Worm (Caenorhabditis elegans) whole organism, L4/young adult: ENCODE data around the gene ZC302.3.

Experiments
- W03F9.2 ChIP-seq: fragments of 150-350 bp; optimal IDR thresholded peaks from 2 replicates; lab custom pipeline; 2014; ENCODE audit warnings: missing biosample characterization, missing genetic modification characterization
- dao-5 ChIP-seq: sonication (generic microtip); optimal IDR thresholded peaks from 2 replicates; lab custom pipeline; 2016; ENCODE audit warnings: missing genotype, missing genetic modification characterization, moderate library complexity, missing compliant biosample characterization
- him-1 ChIP-seq: sonication (generic microtip); optimal IDR thresholded peaks from 2 replicates; lab custom pipeline; 2016; ENCODE audit warnings: missing genotype, missing genetic modification reagents, missing genetic modification characterization, missing compliant biosample characterization

ZC302.3 gene

DNA sequence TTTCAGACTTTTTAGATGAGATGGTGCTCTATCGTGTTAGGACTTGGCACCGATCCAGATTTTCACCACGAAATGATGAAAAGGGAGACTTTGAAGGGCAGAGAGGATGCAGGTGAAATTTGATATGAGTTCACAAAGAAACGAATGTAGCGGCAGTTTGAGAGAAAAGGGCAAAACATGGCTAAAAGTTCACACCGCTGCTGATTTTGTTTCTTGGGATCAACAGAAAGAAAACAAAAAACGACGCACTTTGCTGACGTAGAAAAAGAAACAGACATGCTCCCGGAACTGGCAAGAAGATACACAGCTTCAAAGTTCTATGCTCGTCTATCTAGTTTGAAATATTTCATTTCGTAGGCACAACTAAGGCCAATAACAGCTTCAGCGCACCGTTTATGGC, 17.7 kb downstream of the ZC302.3 start:
- TF ChIP-seq W03F9.2 = no peak
- no peak for TF ChIP-seq him-1 (tag; lab: Kevin White, UChicago)
- TF ChIP-seq dao-5 (tag; lab: Kevin White, UChicago) = no peak

DNA sequence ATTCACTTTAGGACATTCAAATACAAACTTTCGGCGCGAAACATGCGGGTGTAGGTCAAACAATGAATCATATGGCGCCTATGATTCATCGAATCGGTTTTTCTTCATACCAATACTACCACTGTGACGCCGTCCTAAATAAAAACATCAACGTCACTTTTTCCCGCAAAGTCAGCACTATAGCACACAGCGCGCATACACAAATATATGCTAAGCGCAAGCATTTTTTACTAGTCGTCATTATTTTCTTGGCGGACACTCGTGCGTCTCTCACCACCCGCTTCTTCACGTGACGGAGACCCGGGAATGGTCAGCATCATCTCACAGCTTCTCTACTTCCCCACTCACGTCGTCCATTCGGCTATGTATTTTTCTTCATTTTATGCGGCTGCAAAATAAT, 18.1 kb downstream of the ZC302.3 start:
- TF ChIP-seq W03F9.2 = no peak
- no peak for TF ChIP-seq dao-5 (tag; lab: Kevin White, UChicago)
- TF ChIP-seq him-1 (tag; lab: Kevin White, UChicago) = no peak

DNA sequence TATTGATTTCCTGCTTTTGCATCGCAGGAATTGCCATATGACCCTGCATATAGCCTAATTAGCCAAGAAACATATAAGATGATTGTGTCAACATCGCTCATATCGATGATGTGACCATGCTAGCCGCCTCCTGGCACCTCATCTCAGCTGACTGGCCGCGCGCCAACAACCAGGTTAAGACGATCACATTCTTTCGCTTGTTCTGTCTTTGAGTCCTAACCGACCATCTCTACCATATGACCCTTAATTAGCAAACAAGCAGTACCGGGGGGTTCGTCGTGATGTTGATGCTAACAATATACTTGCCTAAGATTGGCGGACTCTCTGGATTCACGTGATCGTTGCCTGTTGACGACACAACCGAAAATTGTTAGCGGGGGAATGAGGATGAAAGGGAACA, 18.7 kb downstream of the ZC302.3 start:
- TF ChIP-seq him-1 (tag; lab: Kevin White, UChicago) = no peak
- no peak for TF ChIP-seq W03F9.2
- TF ChIP-seq dao-5 (tag; lab: Kevin White, UChicago) = no peak

DNA sequence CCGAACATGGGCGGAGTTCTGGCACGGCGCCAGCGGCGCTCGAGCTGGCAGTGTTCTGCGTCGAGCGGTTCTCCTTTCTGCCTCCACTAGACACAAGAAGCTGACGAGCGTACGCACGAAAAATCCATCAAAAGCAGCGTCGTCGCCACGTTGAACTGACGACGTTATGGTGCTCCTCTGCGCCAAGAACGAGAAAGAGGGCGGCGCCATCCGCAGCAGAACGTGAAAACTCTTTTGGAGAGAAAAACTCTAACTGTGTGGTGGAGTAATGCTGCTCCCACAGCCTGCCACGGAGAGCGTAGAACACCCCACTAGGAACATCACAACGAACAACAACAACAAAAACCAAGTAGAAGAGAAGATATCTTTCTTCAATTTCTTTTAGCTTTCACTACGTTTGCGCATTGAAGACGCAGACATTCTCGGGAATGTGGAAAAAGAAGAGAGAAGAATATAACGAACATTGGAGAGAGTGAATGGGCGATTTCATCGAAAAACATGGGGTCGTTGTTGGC, 19.3 kb downstream of the ZC302.3 start:
- TF ChIP-seq him-1 (tag; lab: Kevin White, UChicago) = peak; percentile 39
- no peak for TF ChIP-seq dao-5 (tag; lab: Kevin White, UChicago)

DNA sequence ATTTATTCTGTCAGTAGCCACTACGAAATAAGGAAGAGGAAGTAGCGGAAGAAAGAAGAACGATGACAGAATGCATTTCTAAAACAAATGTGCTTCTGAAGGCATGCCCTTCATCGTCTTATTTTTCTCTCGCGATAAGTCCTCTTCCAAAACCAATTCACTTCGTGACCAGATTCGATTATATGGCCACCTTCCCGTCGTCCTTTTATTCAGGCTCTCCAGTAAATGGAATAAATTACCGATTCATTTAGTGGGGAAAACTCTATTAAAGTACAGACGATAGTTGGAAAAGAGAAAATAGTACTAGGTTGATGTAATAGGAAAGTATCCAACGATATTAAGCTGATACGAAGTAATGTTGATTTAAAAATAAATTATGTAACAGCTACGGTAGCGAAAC, 20.0 kb downstream of the ZC302.3 start:
- TF ChIP-seq him-1 (tag; lab: Kevin White, UChicago) = no peak
- TF ChIP-seq W03F9.2 = no peak
- no peak for TF ChIP-seq dao-5 (tag; lab: Kevin White, UChicago)

DNA sequence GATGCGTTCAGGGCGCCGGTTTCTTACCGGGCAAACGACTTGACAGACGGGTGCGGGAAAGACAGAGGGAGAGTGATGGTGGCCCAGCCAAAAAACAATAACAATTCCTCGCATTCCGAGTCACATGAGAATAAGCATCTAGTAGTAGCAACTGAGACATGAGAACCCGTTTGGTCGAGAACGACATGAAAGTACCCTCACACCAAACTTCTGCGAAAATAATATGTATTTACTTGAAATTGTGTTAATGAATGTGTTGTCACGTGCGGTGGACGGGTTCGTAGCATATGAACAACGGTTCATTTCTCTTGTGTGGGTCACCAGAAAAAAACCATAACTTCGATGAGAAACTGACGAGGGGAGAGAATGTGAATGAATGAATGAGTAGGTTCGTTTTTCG, 20.4 kb downstream of the ZC302.3 start:
- TF ChIP-seq dao-5 (tag; lab: Kevin White, UChicago) (no peak), him-1 (tag; lab: Kevin White, UChicago) (no peak), W03F9.2 (no peak)

DNA sequence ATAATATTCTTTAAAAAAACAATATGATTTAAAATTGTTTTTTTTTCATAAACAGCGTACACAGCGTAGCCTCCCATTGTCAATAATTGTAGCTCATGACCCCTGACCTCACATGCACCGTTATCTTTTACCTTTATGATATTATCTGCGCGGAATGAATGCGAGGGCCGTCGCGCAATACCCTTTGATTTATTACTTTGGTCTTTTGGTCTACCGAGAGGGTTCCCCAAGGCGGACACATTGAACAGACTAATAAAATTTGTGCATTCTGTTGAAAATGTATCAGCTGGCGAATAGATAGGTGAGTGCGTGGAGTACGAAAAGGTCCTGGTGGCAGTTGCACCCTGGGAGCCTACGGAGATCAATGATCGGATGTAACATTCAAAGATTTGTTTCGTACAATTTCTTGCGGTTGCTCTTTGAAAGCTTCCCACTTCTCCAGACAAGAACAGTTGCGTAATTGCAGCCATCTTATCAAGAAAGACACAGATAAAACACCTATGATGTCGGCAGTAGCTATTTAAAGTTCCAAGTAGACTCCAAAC, 20.9 kb downstream of the ZC302.3 start:
- no peak for TF ChIP-seq W03F9.2
- no peak for TF ChIP-seq dao-5 (tag; lab: Kevin White, UChicago)
- no peak for TF ChIP-seq him-1 (tag; lab: Kevin White, UChicago)

DNA sequence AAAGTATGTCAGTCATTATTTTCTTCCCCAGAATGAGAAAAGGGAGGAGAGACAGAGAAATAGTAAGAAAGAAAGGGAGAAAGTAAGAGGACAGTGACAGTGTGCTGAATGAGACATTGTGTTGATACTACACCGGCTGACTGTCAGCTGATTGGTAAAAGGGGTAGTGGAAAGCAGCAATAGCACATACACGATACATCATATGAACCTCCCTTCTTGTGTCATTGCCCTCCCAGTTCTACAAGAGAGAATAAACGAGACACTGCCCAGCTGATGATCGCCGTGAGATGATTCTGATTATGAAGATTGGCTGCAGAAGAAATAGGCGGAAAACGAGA, 21.5 kb downstream of the ZC302.3 start:
- TF ChIP-seq dao-5 (tag; lab: Kevin White, UChicago) (no peak), W03F9.2 (peak; percentile 11)

DNA sequence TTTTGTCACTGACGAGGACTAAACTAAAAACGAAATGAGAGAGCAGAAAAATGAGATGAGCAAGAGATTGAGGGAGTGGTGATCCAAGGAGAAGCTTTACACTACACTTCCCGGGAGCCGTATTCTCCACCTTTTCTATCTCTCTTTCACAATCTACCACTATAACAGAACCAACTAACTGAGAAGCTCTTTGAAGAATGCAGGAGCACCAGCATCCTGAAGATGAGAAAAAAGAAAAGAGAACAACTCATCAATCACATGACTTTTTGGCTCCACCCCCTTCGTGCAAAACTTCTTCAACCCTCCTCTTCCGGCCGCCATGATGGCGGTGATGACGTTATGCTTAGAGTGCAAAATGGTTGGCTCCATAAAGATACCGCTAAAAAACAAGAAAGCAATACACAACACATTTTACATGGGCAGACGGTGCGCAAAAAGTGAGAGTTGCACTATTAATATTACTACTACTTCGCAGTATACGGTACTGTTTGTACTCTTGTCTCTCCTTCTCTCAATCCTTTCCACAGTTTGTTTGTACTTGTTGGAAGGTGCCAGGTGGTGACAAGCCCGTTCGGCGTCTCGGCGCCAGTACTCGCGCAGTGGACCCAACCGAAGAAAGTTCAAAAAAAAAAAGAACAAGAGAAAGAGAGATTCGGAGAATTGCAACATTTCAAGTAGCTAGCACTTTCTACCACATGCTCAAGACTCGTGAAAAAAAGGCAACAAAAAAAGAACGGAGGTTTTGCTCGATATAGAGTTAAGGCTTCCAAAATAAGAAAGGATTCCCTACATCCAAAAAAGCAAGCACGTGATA, 22.0 kb downstream of the ZC302.3 start:
- no peak for TF ChIP-seq W03F9.2

DNA sequence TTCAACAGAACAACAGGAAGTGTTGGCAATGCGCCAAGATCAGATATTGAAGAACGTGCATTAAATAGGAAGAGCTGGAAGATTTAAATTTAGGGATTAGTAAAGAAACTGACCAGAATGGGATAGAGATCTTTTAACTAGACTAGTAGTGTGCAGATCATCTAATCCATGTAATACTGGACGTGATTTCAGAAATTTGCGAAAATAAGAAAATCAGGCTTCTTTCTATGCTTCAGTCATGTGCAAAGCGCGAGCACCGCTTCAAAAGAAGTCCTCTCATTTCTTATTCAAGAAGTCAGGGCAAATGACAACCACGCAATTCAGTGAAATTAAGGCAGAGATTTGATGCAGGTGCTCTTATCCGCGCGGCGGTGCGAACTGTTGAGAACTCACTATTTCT, 23.2 kb downstream of the ZC302.3 start:
- no peak for TF ChIP-seq him-1 (tag; lab: Kevin White, UChicago)

DNA sequence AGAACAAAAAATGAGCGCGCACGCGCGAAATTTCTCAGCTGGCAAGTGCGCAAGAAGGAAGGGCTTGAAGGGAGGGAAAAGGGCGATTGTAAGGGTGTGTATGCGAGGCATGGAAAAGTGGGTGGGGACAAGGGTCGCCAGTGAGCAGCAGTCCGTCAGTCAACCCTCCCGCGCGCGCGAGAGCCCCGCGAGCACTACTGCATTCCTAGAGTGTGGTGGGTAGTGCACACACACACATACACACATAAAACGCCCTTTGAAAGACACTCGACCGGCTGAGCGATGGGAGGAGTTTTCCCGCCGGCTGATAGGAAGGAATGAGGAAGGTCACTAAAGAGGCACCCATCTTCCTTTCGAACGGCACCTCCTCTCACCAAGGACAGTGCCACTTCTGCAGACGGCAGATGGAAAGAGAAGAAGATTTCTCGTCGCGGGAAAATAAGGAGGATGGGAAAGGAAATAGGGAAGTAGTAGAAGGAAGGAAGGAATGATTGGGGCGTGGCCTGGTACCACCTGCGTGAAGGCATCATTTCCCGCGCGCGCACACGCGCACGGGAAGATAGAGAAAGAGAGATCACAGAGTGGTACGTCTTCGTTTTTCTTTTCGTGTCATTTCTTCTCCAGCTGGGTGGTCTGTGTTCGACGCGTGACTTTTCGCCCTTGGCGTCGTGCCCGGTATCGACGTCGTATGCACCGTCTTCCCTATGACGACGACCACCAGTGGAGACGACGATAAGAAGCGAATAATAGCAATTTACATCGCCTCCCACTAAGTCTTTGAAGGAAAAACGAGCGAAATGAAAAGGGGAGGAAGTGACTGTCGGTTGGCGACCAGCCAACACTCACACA, 24.2 kb downstream of the ZC302.3 start:
- no peak for TF ChIP-seq W03F9.2
- no peak for TF ChIP-seq dao-5 (tag; lab: Kevin White, UChicago)
- no peak for TF ChIP-seq him-1 (tag; lab: Kevin White, UChicago)

DNA sequence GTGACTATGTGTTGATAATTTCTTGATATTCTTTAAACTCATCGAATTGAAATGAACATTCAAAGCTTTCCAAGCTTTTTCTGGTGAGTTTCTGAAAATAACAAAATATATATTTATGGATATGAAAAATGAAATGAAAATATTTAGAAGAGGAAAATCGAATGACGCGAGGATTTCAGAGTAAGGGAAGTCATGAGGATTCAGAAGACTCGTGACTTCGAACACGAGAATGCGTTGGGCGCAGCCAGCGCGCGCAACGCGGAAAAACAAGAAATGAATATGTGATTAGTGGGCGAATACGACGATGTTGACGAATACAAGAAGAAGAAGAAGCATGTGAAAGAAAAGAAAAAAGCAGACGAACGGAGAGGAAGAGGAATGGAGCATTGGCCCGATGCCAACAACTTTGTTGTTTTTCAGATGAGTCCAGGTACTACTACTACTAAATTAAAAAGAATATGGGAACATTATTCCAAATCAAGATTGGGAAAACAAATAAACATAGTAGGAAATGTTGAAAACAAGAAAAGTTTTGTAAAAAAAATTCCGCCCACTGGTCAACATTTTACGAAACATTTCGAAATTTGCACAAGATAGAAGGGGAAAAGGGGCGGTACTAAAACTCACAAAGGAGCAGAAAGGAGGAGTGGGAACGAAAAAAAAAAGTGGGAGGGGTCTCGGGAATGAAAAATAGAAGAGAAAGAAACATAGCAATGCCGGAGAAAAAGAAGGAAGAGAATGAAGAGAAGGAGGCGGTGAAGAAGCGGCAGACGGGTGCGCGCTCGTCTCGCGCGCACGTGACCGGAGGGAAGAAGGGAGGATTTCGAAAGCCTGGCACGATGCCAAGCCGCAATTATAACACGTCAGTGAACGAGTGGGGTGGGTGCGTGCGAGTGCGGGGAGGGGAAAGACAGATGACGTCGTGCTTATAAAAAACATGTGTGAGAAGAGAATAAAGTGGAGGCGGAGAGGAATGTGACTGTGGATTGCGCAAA, 25.8 kb downstream of the ZC302.3 start:
- no peak for TF ChIP-seq dao-5 (tag; lab: Kevin White, UChicago)
- TF ChIP-seq him-1 (tag; lab: Kevin White, UChicago) = peak; percentile 91
- TF ChIP-seq W03F9.2 = peak; percentile 40

DNA sequence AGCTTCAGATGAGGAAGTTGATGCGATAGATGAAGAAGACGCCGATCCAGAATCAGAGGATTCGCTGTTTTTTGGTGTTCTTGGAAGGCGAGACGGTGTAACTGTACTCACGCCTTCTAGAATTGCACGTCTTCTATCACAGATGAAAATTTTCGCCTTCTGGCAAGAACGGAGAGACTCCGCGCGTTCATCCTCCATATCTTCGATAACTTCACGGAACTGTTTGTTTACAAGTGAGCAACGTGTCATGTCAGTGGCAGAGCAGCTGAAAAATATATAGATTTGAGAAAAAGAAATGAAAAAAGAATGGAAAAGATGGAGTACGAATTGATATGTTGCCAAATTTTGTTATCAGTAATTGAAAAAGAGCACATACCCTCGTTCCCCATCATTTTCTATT, 26.6 kb downstream of the ZC302.3 start:
- no peak for TF ChIP-seq him-1 (tag; lab: Kevin White, UChicago)
